Fruit fly (Drosophila melanogaster): Measurements from ENCODE around the gene Ca-beta.
A peak's percentile ranks its signal among the peaks of the same experiment; 100 is the strongest.

Gene Ca-beta

dm6 chr2L:11208563-11209344 lies 5.4 kb upstream of the Ca-beta start (continued):
- TF ChIP-seq CG34224 (GFP tag; IDR thresholded peaks at IDR 0.05; ENCODE audit: partially characterized antibody) (no peak), CG8359 (GFP tag; optimal IDR thresholded peaks at IDR 0.05; ENCODE audit: borderline replicate concordance) (peak; percentile 30), aop (GFP tag; IDR thresholded peaks at IDR 0.05) (no peak), Dp (GFP tag; optimal IDR thresholded peaks at IDR 0.05) (no peak), pros (GFP tag; optimal IDR thresholded peaks at IDR 0.05) (no peak), CG8944 (GFP tag; optimal IDR thresholded peaks at IDR 0.05) (peak; percentile 7), CG7271 (tag; optimal IDR thresholded peaks at IDR 0.05) (no peak), wor (GFP tag; IDR thresholded peaks at IDR 0.05) (peak; percentile 58), CHES-1-like (GFP tag; optimal IDR thresholded peaks at IDR 0.05) (no peak), CG14965 (GFP tag; optimal IDR thresholded peaks at IDR 0.05; ENCODE audit: borderline replicate concordance) (no peak), Chrac-16 (GFP tag; optimal IDR thresholded peaks at IDR 0.05) (peak; percentile 60), CG4707 (GFP tag; optimal IDR thresholded peaks at IDR 0.05) (no peak), Xrp1 (GFP tag; IDR thresholded peaks at IDR 0.05) (peak; percentile 78), fu2 (GFP tag; optimal IDR thresholded peaks at IDR 0.05) (no peak), CG16815 (GFP tag; optimal IDR thresholded peaks at IDR 0.05) (peak; percentile 50), zen2 (GFP tag; IDR thresholded peaks at IDR 0.05; ENCODE audit: partially characterized antibody) (no peak), CG31388 (GFP tag; optimal IDR thresholded peaks at IDR 0.05) (no peak), CG17568 (GFP tag; optimal IDR thresholded peaks at IDR 0.05) (no peak), CG9797 (GFP tag; optimal IDR thresholded peaks at IDR 0.05) (no peak), CG2889 (GFP tag; IDR thresholded peaks at IDR 0.05) (no peak), Oli (tag; optimal IDR thresholded peaks at IDR 0.05) (peak; percentile 76), CG12659 (GFP tag; optimal IDR thresholded peaks at IDR 0.05) (peak; percentile 35), CG4854 (GFP tag; optimal IDR thresholded peaks at IDR 0.05) (no peak), Lim3 (GFP tag; IDR thresholded peaks at IDR 0.05) (no peak), Ets65A (GFP tag) (peak; percentile 87), lmd (GFP tag; IDR thresholded peaks at IDR 0.05) (peak; percentile 57), CG7987 (GFP tag; optimal IDR thresholded peaks at IDR 0.05) (no peak), tin (GFP tag; optimal IDR thresholded peaks at IDR 0.05) (peak; percentile 59), CG15073 (GFP tag; optimal IDR thresholded peaks at IDR 0.05) (peak; percentile 3), nau (GFP tag; optimal IDR thresholded peaks at IDR 0.05) (no peak), Dbx (GFP tag; IDR thresholded peaks at IDR 0.05) (no peak), unpg (GFP tag; optimal IDR thresholded peaks at IDR 0.05) (peak; percentile 86), CG7357 (GFP tag; IDR thresholded peaks at IDR 0.05) (no peak), eyg (GFP tag; optimal IDR thresholded peaks at IDR 0.05) (no peak), dpn (GFP tag; optimal IDR thresholded peaks at IDR 0.05) (peak; percentile 16 to 58), CG10321 (GFP tag; IDR thresholded peaks at IDR 0.05) (no peak), Dip2 (GFP tag; IDR thresholded peaks at IDR 0.05) (no peak), CG18599 (GFP tag; optimal IDR thresholded peaks at IDR 0.05) (peak; percentile 2), ro (GFP tag; IDR thresholded peaks at IDR 0.05) (peak; percentile 72; the same call in 1 of the 2 replicates), nerfin-1 (tag; optimal IDR thresholded peaks at IDR 0.05) (peak; percentile 31), Optix (GFP tag; IDR thresholded peaks at IDR 0.05) (no peak), CG34422 (GFP tag; IDR thresholded peaks at IDR 0.05) (peak; percentile 23; the same call in 1 of the 3 replicates), CG10147 (GFP tag; optimal IDR thresholded peaks at IDR 0.05) (no peak), CG7963 (GFP tag; IDR thresholded peaks at IDR 0.05; ENCODE audit: partially characterized antibody) (no peak), schlank (tag; optimal IDR thresholded peaks at IDR 0.05) (no peak), Mes4 (GFP tag; optimal IDR thresholded peaks at IDR 0.05) (no peak), CG3281 (GFP tag; optimal IDR thresholded peaks at IDR 0.05) (no peak), NFAT (GFP tag; IDR thresholded peaks at IDR 0.05) (no peak), bsh (GFP tag; optimal IDR thresholded peaks at IDR 0.05) (peak in 1 of 2 experiments; percentile 96)
